Worm (Caenorhabditis elegans) whole organism, L4/young adult: ENCODE results near the gene srx-21.

Source experiments
- W03F9.2 ChIP-seq: fragments of 150-350 bp; optimal IDR thresholded peaks from 2 replicates; lab custom pipeline; 2014; ENCODE audit warnings: missing biosample characterization, missing genetic modification characterization
- dao-5 ChIP-seq: sonication (generic microtip); optimal IDR thresholded peaks from 2 replicates; lab custom pipeline; 2016; ENCODE audit warnings: missing genotype, missing genetic modification characterization, moderate library complexity, missing compliant biosample characterization
- him-1 ChIP-seq: sonication (generic microtip); optimal IDR thresholded peaks from 2 replicates; lab custom pipeline; 2016; ENCODE audit warnings: missing genotype, missing genetic modification reagents, missing genetic modification characterization, missing compliant biosample characterization

ce11 chrV:634855-635254 is 42.0 kb upstream of the srx-21 start, which contains the start of gene F48G7.10:
- TF ChIP-seq him-1 (tag; lab: Kevin White, UChicago) (no peak), W03F9.2 (tag; lab: Kevin White, UChicago) (no peak), dao-5 (tag; lab: Kevin White, UChicago) (no peak)
